Fruit fly (Drosophila melanogaster): ENCODE results near the gene apolpp.
A peak's percentile ranks its signal among the peaks of the same experiment; 100 is the strongest.

apolpp gene

dm6 chr4:1112867-1113769 lies 52.3 kb downstream of the apolpp start (continued):
- TF ChIP-seq CG1621 (tag; optimal IDR thresholded peaks at IDR 0.05) (no peak), CG6808 (GFP tag; optimal IDR thresholded peaks at IDR 0.05) (no peak), Hr38 (GFP tag; optimal IDR thresholded peaks at IDR 0.05) (peak; percentile 47), CG6854 (GFP tag; optimal IDR thresholded peaks at IDR 0.05) (peak; percentile 58), Ets21C (GFP tag; optimal IDR thresholded peaks at IDR 0.05) (peak; percentile 85), CG11294 (GFP tag; IDR thresholded peaks at IDR 0.05) (no peak), Eip78C (GFP tag) (peak; percentile 98), Lpt (GFP tag; optimal IDR thresholded peaks at IDR 0.05) (peak; percentile 97), Sox14 (GFP tag; optimal IDR thresholded peaks at IDR 0.05) (peak; percentile 96)

- TF ChIP-seq Sox14 (GFP tag; optimal IDR thresholded peaks at IDR 0.05) (no peak), Sox102F (GFP tag; optimal IDR thresholded peaks at IDR 0.05) (no peak), salr (GFP tag; optimal IDR thresholded peaks at IDR 0.05) (no peak), CG10631 (GFP tag; optimal IDR thresholded peaks at IDR 0.05) (no peak), CG6808 (GFP tag; optimal IDR thresholded peaks at IDR 0.05) (no peak), vri (GFP tag; optimal IDR thresholded peaks at IDR 0.05) (no peak), dsx (GFP tag; optimal IDR thresholded peaks at IDR 0.05; ENCODE audit: poor library complexity, severe bottlenecking) (no peak), Blimp-1 (GFP tag; optimal IDR thresholded peaks at IDR 0.05) (no peak), eg (GFP tag; IDR thresholded peaks at IDR 0.05) (no peak)
Observed at dm6 chr4:1115299-1115698, 54.5 kb downstream of the apolpp start.

DNA sequence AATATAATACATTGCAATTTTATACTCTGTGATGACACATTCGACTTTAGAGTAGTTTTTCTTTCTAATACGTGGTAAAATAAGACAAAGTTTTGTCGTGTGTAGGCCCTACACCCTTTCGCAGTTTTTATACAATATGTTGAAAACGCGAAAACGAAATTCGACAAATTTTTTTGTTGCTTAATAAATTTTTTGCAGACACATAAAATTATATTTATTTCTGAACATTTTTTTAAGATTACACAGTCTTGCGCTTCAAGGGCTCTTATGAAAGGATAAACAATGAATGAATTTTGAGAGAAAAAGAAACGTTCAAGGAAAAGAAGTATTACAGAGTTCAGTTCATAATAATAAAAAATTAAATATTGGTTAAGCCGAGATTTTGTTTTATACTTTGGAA lies 61.1 kb downstream of the apolpp start:
- TF ChIP-seq Gug (GFP tag; IDR thresholded peaks at IDR 0.05) (no peak), Sox15 (GFP tag; optimal IDR thresholded peaks at IDR 0.05) (no peak), Hr4 (GFP tag; optimal IDR thresholded peaks at IDR 0.05) (no peak), CG4318 (GFP tag; optimal IDR thresholded peaks at IDR 0.05) (no peak)

DNA sequence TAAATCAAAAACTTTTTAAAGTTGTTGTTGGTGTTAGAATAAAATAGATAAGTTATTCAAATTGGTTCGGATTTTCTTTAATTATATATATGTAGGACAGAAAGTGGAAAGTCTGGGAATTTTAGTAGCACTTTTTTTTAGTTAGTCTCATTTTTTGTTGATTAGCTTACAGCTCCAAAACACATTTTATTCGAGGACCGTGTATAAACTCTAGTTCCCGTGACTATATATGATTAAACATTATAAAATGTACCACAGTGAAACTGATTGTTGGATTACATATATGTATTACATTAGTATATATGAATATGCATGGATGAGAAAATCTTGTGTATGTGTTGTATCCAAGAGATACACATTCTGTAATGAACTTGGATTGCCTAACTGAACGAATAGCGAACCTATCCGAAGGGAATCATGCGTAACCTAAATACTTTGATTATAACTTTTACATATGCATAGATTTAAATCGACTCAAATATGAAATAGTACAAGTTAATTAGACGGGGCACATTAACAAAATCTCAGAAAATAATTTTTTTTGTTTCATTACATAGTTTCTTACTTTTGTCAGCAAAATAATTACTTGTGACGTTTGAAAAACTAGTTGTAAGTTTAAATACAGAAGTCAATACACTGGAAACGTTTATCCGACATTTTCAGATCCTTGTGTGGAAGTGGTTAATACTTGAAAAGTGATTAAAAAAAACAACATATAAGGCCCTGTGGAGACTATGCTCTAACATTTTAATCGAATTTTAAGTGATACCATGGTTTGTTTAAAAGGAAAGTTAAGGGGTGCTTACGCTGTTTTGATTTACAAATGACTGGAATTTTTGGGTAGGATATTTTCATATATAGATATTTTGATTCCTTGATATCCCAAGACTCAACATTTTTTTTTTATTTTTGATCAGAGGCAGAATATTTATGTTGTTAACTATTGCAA lies 62.2 kb downstream of the apolpp start, which contains the start of gene Cals:
Gene Cals, minus strand, starts transcription at position 700 of the 949 bp plus-strand sequence.
- TF ChIP-seq CG6276 (GFP tag; optimal IDR thresholded peaks at IDR 0.05) (no peak), CG8319 (GFP tag; optimal IDR thresholded peaks at IDR 0.05) (no peak), pdm3 (GFP tag; optimal IDR thresholded peaks at IDR 0.05) (peak; percentile 14), achi (GFP tag; optimal IDR thresholded peaks at IDR 0.05) (no peak), Ets96B (tag; optimal IDR thresholded peaks at IDR 0.05) (no peak), eg (GFP tag; IDR thresholded peaks at IDR 0.05) (no peak), Smox (GFP tag; optimal IDR thresholded peaks at IDR 0.05) (no peak), fd59A (GFP tag; optimal IDR thresholded peaks at IDR 0.05) (no peak), Eip75B (GFP tag; optimal IDR thresholded peaks at IDR 0.05) (peak; percentile 1), Sox15 (GFP tag; optimal IDR thresholded peaks at IDR 0.05) (no peak), Sox14 (GFP tag; optimal IDR thresholded peaks at IDR 0.05) (no peak), Hr39 (GFP tag; optimal IDR thresholded peaks at IDR 0.05) (peak; percentile 7), CG7368 (GFP tag; optimal IDR thresholded peaks at IDR 0.05) (no peak), CG31627 (GFP tag; optimal IDR thresholded peaks at IDR 0.05) (peak; percentile 16), lz (GFP tag; optimal IDR thresholded peaks at IDR 0.05) (no peak), Hr38 (GFP tag; optimal IDR thresholded peaks at IDR 0.05) (no peak), CG3032 (tag; optimal IDR thresholded peaks at IDR 0.05) (no peak), CG8632 (GFP tag; optimal IDR thresholded peaks at IDR 0.05) (no peak), CG6854 (GFP tag; optimal IDR thresholded peaks at IDR 0.05) (peak; percentile 24), dsx (GFP tag; optimal IDR thresholded peaks at IDR 0.05; ENCODE audit: poor library complexity, severe bottlenecking) (no peak), Hr4 (GFP tag; optimal IDR thresholded peaks at IDR 0.05) (no peak), acj6 (GFP tag; optimal IDR thresholded peaks at IDR 0.05) (no peak), Lpt (GFP tag; optimal IDR thresholded peaks at IDR 0.05) (no peak), cyc (GFP tag; optimal IDR thresholded peaks at IDR 0.05) (no peak), CG34406 (GFP tag; optimal IDR thresholded peaks at IDR 0.05) (no peak), CG16779 (tag; optimal IDR thresholded peaks at IDR 0.05) (no peak), ss (GFP tag; optimal IDR thresholded peaks at IDR 0.05) (no peak), Eip78C (GFP tag) (peak; percentile 79), Sox102F (GFP tag; optimal IDR thresholded peaks at IDR 0.05) (no peak), Gug (GFP tag; IDR thresholded peaks at IDR 0.05) (no peak), Blimp-1 (GFP tag; optimal IDR thresholded peaks at IDR 0.05) (no peak), esn (GFP tag; optimal IDR thresholded peaks at IDR 0.05) (no peak), salr (GFP tag; optimal IDR thresholded peaks at IDR 0.05) (no peak)

Data from whole organism, prepupa.